Fruit fly (Drosophila melanogaster): ENCODE data around the gene ss.

ss gene

dm6 chr3R:16403023-16403733, at the start of gene ss:
Gene ss (minus strand): TSS chr3R:16403690.
- TF ChIP-seq ovo (GFP tag; optimal IDR thresholded peaks at IDR 0.05) (no peak), cnc (optimal IDR thresholded peaks at IDR 0.05) (no peak), CG14711 (tag; optimal IDR thresholded peaks at IDR 0.05) (no peak), Clk (GFP tag; optimal IDR thresholded peaks at IDR 0.05) (no peak), CG33017 (tag; optimal IDR thresholded peaks at IDR 0.05) (no peak), kay (GFP tag; ENCODE audit: borderline replicate concordance) (no peak), tj (GFP tag; optimal IDR thresholded peaks at IDR 0.05) (no peak), CG7101 (tag; optimal IDR thresholded peaks at IDR 0.05) (no peak), Crg-1 (GFP tag; optimal IDR thresholded peaks at IDR 0.05) (no peak), bab1 (GFP tag; optimal IDR thresholded peaks at IDR 0.05) (no peak), pad (GFP tag; optimal IDR thresholded peaks at IDR 0.05) (no peak), Hr96 (GFP tag; optimal IDR thresholded peaks at IDR 0.05) (no peak), CG7045 (GFP tag; optimal IDR thresholded peaks at IDR 0.05) (no peak), Mnt (GFP tag; optimal IDR thresholded peaks at IDR 0.05) (no peak), toe (GFP tag; optimal IDR thresholded peaks at IDR 0.05) (no peak), CG1620 (GFP tag; optimal IDR thresholded peaks at IDR 0.05) (no peak), cic (GFP tag; optimal IDR thresholded peaks at IDR 0.05) (no peak)

- TF ChIP-seq cic (GFP tag; optimal IDR thresholded peaks at IDR 0.05) (peak; percentile 41), CG12768 (GFP tag; optimal IDR thresholded peaks at IDR 0.05) (peak; percentile 4), bab1 (GFP tag; optimal IDR thresholded peaks at IDR 0.05) (no peak), CG1620 (GFP tag; optimal IDR thresholded peaks at IDR 0.05) (no peak), Hr96 (GFP tag; optimal IDR thresholded peaks at IDR 0.05) (no peak), ovo (GFP tag; optimal IDR thresholded peaks at IDR 0.05) (peak; percentile 47), CG11617 (GFP tag; optimal IDR thresholded peaks at IDR 0.05) (no peak), pad (GFP tag; optimal IDR thresholded peaks at IDR 0.05) (peak; percentile 52), cnc (optimal IDR thresholded peaks at IDR 0.05) (no peak), CG7045 (GFP tag; optimal IDR thresholded peaks at IDR 0.05) (no peak), Mnt (GFP tag; optimal IDR thresholded peaks at IDR 0.05) (peak; percentile 32), CG14711 (tag; optimal IDR thresholded peaks at IDR 0.05) (no peak), kay (GFP tag; ENCODE audit: borderline replicate concordance) (peak; percentile 99), CG5204 (GFP tag; optimal IDR thresholded peaks at IDR 0.05) (no peak), Crg-1 (GFP tag; optimal IDR thresholded peaks at IDR 0.05) (no peak)
Measured at dm6 chr3R:16452954-16453587, 49.6 kb upstream of the ss start.

DNA sequence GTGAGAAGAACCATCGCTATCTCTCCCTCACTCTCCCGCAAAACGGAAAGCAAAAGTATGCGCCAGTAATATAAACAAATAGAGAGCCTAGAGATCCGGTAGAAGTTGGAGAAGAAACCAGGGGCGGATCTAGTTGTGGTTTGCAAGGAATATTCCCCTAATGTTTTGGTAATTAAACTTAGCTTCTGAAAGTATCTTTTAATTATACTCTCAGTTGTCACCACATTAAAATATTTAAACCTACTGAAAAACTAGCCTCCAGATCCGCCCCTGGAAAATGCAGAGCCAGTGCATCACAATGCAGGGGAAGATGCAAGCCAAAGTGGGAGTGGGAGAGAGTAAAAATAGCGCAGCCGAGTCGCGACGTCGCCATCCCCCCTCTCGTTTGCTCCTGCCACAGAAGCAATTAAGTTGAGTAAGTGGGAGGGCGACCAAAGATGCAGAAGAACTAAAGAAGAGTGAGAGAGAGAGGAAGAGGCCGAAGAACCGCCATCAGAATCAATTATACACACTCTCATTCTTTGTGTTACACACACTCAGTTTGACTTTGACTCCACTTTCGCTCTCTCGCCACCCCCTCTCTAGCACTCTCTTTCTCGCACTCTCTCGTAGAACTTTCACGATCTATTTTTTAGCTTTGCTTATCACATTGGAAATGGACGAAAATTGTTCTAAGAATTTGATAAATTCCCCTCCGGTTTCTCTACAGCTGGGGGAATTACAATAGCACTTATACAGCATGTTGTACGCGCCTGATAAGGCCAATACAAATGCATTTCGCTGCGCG, 45.9 kb upstream of the ss start:
- TF ChIP-seq Hr96 (GFP tag; optimal IDR thresholded peaks at IDR 0.05): peak; percentile 88
- TF ChIP-seq cnc (optimal IDR thresholded peaks at IDR 0.05): no peak
- peak; percentile 94 for TF ChIP-seq bab1 (GFP tag; optimal IDR thresholded peaks at IDR 0.05)
- TF ChIP-seq CG11617 (GFP tag; optimal IDR thresholded peaks at IDR 0.05): peak; percentile 83
- peak; percentile 95 for TF ChIP-seq kay (GFP tag; ENCODE audit: borderline replicate concordance)
- peak; percentile 90 for TF ChIP-seq toe (GFP tag; optimal IDR thresholded peaks at IDR 0.05)
- TF ChIP-seq ovo (GFP tag; optimal IDR thresholded peaks at IDR 0.05): peak; percentile 41
- TF ChIP-seq Clk (GFP tag; optimal IDR thresholded peaks at IDR 0.05): peak; percentile 91
- peak; percentile 66 for TF ChIP-seq cic (GFP tag; optimal IDR thresholded peaks at IDR 0.05)
- peak; percentile 74 for TF ChIP-seq Mnt (GFP tag; optimal IDR thresholded peaks at IDR 0.05)
- TF ChIP-seq CG14711 (tag; optimal IDR thresholded peaks at IDR 0.05): peak; percentile 93
- TF ChIP-seq CG5204 (GFP tag; optimal IDR thresholded peaks at IDR 0.05): peak; percentile 92
- no peak for TF ChIP-seq tj (GFP tag; optimal IDR thresholded peaks at IDR 0.05)
- TF ChIP-seq pad (GFP tag; optimal IDR thresholded peaks at IDR 0.05): peak; percentile 98
- TF ChIP-seq CG7101 (tag; optimal IDR thresholded peaks at IDR 0.05): peak; percentile 97
- peak; percentile 86 for TF ChIP-seq Crg-1 (GFP tag; optimal IDR thresholded peaks at IDR 0.05)
- peak; percentile 96 for TF ChIP-seq CG33017 (tag; optimal IDR thresholded peaks at IDR 0.05)
- TF ChIP-seq CG7045 (GFP tag; optimal IDR thresholded peaks at IDR 0.05): peak; percentile 92
- peak; percentile 90 for TF ChIP-seq CG12768 (GFP tag; optimal IDR thresholded peaks at IDR 0.05)
- TF ChIP-seq CG1620 (GFP tag; optimal IDR thresholded peaks at IDR 0.05): peak; percentile 92

DNA sequence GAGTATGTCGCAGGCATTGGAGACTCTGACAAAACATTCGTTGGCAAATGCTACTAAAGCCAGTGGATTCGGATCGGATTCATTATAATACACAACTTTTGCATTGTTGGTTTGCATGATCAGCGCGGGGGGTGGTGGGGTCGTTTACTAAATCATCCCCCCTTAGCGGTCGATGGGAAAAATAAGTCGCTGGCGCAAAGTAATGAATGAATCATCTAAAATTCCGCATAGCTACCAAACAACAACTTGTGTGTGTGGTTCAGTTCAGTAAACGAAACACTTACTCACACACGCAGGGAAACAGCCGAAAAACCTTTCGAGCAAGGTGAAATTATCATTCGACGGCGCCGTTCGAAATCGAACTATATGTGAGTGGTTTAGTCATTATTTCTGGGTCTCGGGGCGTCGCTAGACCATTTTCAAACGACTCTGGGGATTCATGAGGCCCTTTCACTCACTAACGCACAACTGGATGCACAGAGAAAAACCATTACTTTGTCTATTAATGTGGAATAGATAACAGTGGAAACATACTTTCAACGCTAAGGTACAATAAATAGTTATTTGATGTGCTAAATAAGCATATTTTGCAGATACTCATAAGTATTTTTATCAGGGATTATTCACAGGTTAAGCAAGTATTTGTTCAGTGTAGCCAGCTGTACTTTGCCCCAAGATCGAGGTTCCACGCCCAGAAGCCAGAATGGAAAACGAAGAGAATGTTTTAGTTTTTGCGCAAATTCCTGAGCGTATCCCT, 45.1 kb upstream of the ss start:
- TF ChIP-seq CG11617 (GFP tag; optimal IDR thresholded peaks at IDR 0.05) (peak; percentile 73), bab1 (GFP tag; optimal IDR thresholded peaks at IDR 0.05) (no peak), Clk (GFP tag; optimal IDR thresholded peaks at IDR 0.05) (no peak), pad (GFP tag; optimal IDR thresholded peaks at IDR 0.05) (no peak), CG7045 (GFP tag; optimal IDR thresholded peaks at IDR 0.05) (no peak), cnc (optimal IDR thresholded peaks at IDR 0.05) (no peak), cic (GFP tag; optimal IDR thresholded peaks at IDR 0.05) (no peak), toe (GFP tag; optimal IDR thresholded peaks at IDR 0.05) (peak; percentile 33), CG14711 (tag; optimal IDR thresholded peaks at IDR 0.05) (no peak), CG33017 (tag; optimal IDR thresholded peaks at IDR 0.05) (peak; percentile 68), ovo (GFP tag; optimal IDR thresholded peaks at IDR 0.05) (no peak), CG12768 (GFP tag; optimal IDR thresholded peaks at IDR 0.05) (peak; percentile 74), CG7101 (tag; optimal IDR thresholded peaks at IDR 0.05) (no peak), tj (GFP tag; optimal IDR thresholded peaks at IDR 0.05) (peak; percentile 41), CG1620 (GFP tag; optimal IDR thresholded peaks at IDR 0.05) (no peak), Hr96 (GFP tag; optimal IDR thresholded peaks at IDR 0.05) (no peak), Mnt (GFP tag; optimal IDR thresholded peaks at IDR 0.05) (no peak), kay (GFP tag; ENCODE audit: borderline replicate concordance) (peak; percentile 94), Crg-1 (GFP tag; optimal IDR thresholded peaks at IDR 0.05) (no peak), CG5204 (GFP tag; optimal IDR thresholded peaks at IDR 0.05) (peak; percentile 31)

Measured in whole organism, adult.